Worm (Caenorhabditis elegans) whole organism, L2 larva: ENCODE data around the gene EGAP2.2.

Source experiments
- C34F6.9 ChIP-seq: fragments of 150-350 bp; optimal IDR thresholded peaks from 2 replicates; lab custom pipeline; 2014; ENCODE audit warnings: missing biosample characterization, missing genetic modification characterization
- F13H6.1 ChIP-seq: sonication (generic microtip); optimal IDR thresholded peaks from 2 replicates; lab custom pipeline; 2016; ENCODE audit warnings: missing genetic modification characterization, missing compliant biosample characterization
- Y55F3AM.14 ChIP-seq: fragments of 200-800 bp; sonication (Bioruptor generic); optimal IDR thresholded peaks from 2 replicates; lab custom pipeline; 2018; ENCODE audit warnings: mild to moderate bottlenecking, missing genetic modification characterization, missing compliant biosample characterization
- ZK546.5 ChIP-seq: sonication (generic microtip); optimal IDR thresholded peaks from 2 replicates; lab custom pipeline; 2017; ENCODE audit warnings: missing biosample characterization, missing genetic modification characterization
- alr-1 ChIP-seq: fragments of 150-350 bp; optimal IDR thresholded peaks from 2 replicates; lab custom pipeline; 2014; ENCODE audit warnings: missing biosample characterization, missing genetic modification characterization
- aly-2 ChIP-seq: fragments of 150-350 bp; optimal IDR thresholded peaks from 2 replicates; lab custom pipeline; 2014; ENCODE audit warnings: missing biosample characterization, missing genetic modification characterization
- blmp-1 ChIP-seq: sonication (generic microtip); optimal IDR thresholded peaks from 2 replicates; lab custom pipeline; 2017; ENCODE audit warnings: missing genetic modification characterization, mild to moderate bottlenecking, missing compliant biosample characterization, antibody characterized with exemption, moderate library complexity; ENCODE audit not compliant: insufficient read depth
- ceh-16 ChIP-seq: fragments of 150-350 bp; optimal IDR thresholded peaks from 2 replicates; lab custom pipeline; 2014; ENCODE audit warnings: missing biosample characterization, missing genetic modification characterization
- ceh-82 ChIP-seq: fragments of 150-350 bp; optimal IDR thresholded peaks from 2 replicates; lab custom pipeline; 2014; ENCODE audit warnings: missing biosample characterization, missing genetic modification characterization
- crh-2 ChIP-seq: sonication (generic microtip); optimal IDR thresholded peaks from 2 replicates; lab custom pipeline; 2017; ENCODE audit warnings: missing biosample characterization, missing genetic modification characterization
- elt-1 ChIP-seq: fragments of 150-350 bp; optimal IDR thresholded peaks from 2 replicates; lab custom pipeline; 2014; ENCODE audit warnings: missing biosample characterization, missing genetic modification characterization
- elt-3 ChIP-seq: sonication (generic microtip); optimal IDR thresholded peaks from 2 replicates; lab custom pipeline; 2017; ENCODE audit warnings: missing biosample characterization, missing genetic modification characterization
- fos-1 ChIP-seq: fragments of 150-350 bp; optimal IDR thresholded peaks from 2 replicates; lab custom pipeline; 2014; ENCODE audit warnings: missing biosample characterization, missing genetic modification characterization
- gmeb-1 ChIP-seq: fragments of 150-350 bp; optimal IDR thresholded peaks from 2 replicates; lab custom pipeline; 2014; ENCODE audit warnings: missing biosample characterization, missing genetic modification characterization
- lin-11 ChIP-seq: fragments of 150-350 bp; sonication (generic microtip); optimal IDR thresholded peaks from 2 replicates; lab custom pipeline; 2014; ENCODE audit warnings: missing biosample characterization, missing genetic modification characterization, inconsistent platforms, mixed read lengths
- lin-13 ChIP-seq: fragments of 150-350 bp; optimal IDR thresholded peaks from 2 replicates; lab custom pipeline; 2014; ENCODE audit warnings: missing biosample characterization, missing genetic modification reagents, missing genetic modification characterization
- lsy-2 ChIP-seq, 2 experiments: fragments of 150-350 bp in 1 of 2; sonication (generic microtip) in 1 of 2; optimal IDR thresholded peaks; 2 replicates each; lab custom pipeline; 2014 to 2017; ENCODE audit warnings: missing biosample characterization in 2 of 2, missing genetic modification characterization in 2 of 2
- mab-5 ChIP-seq: fragments of 150-350 bp; optimal IDR thresholded peaks from 2 replicates; lab custom pipeline; 2014; ENCODE audit warnings: missing biosample characterization, missing genetic modification characterization
- mbf-1 ChIP-seq: sonication (generic microtip); optimal IDR thresholded peaks from 2 replicates; lab custom pipeline; 2017; ENCODE audit warnings: missing biosample characterization, missing genetic modification characterization
- nhr-10 ChIP-seq: sonication (generic microtip); optimal IDR thresholded peaks from 2 replicates; lab custom pipeline; 2017; ENCODE audit warnings: missing biosample characterization, missing genetic modification characterization
- nhr-11 ChIP-seq: fragments of 150-350 bp; optimal IDR thresholded peaks from 2 replicates; lab custom pipeline; 2014; ENCODE audit warnings: missing biosample characterization, missing genetic modification characterization
- nhr-12 ChIP-seq: fragments of 150-350 bp; optimal IDR thresholded peaks from 2 replicates; lab custom pipeline; 2014; ENCODE audit warnings: missing biosample characterization, missing genetic modification characterization
- nhr-129 ChIP-seq: fragments of 150-350 bp; optimal IDR thresholded peaks from 2 replicates; lab custom pipeline; 2014; ENCODE audit warnings: missing biosample characterization, missing genetic modification characterization
- nhr-23 ChIP-seq: fragments of 150-350 bp; optimal IDR thresholded peaks from 2 replicates; lab custom pipeline; 2014; ENCODE audit warnings: missing biosample characterization, missing genetic modification reagents, missing genetic modification characterization
- nhr-237 ChIP-seq: fragments of 150-350 bp; optimal IDR thresholded peaks from 2 replicates; lab custom pipeline; 2014; ENCODE audit warnings: missing biosample characterization, missing genetic modification characterization
- nhr-6 ChIP-seq: fragments of 150-350 bp; optimal IDR thresholded peaks from 2 replicates; lab custom pipeline; 2014; ENCODE audit warnings: missing biosample characterization, missing genetic modification characterization
- nhr-77 ChIP-seq: fragments of 150-350 bp; optimal IDR thresholded peaks from 2 replicates; lab custom pipeline; 2014; ENCODE audit warnings: missing biosample characterization, missing genetic modification characterization
- peb-1 ChIP-seq: fragments of 150-350 bp; optimal IDR thresholded peaks from 2 replicates; lab custom pipeline; 2014; ENCODE audit warnings: missing biosample characterization, missing genetic modification characterization
- sem-4 ChIP-seq: fragments of 150-350 bp; optimal IDR thresholded peaks from 2 replicates; lab custom pipeline; 2014; ENCODE audit warnings: missing biosample characterization, missing genetic modification reagents, missing genetic modification characterization
- sma-3 ChIP-seq: sonication (generic microtip); optimal IDR thresholded peaks from 2 replicates; lab custom pipeline; 2016; ENCODE audit warnings: missing genetic modification reagents, missing genetic modification characterization, missing compliant biosample characterization
- sma-9 ChIP-seq, 2 experiments: fragments of 150-350 bp in 1 of 2; sonication (generic microtip) in 1 of 2; optimal IDR thresholded peaks; 2 replicates each; lab custom pipeline; 2014 to 2016; ENCODE audit warnings: missing genetic modification characterization in 2 of 2, mild to moderate bottlenecking in 1 of 2, missing biosample characterization in 1 of 2, missing compliant biosample characterization in 1 of 2, missing genetic modification reagents in 1 of 2, moderate library complexity in 1 of 2
- snpc-4 ChIP-seq: fragments of 150-350 bp; optimal IDR thresholded peaks from 2 replicates; lab custom pipeline; 2014; ENCODE audit warnings: missing biosample characterization, missing genetic modification characterization
- unc-55 ChIP-seq: fragments of 150-350 bp; sonication (generic microtip); optimal IDR thresholded peaks from 3 replicates; lab custom pipeline; 2014; ENCODE audit warnings: missing biosample characterization, missing genetic modification reagents, missing genetic modification characterization
- unc-62 ChIP-seq: fragments of 150-350 bp; optimal IDR thresholded peaks from 2 replicates; lab custom pipeline; 2014; ENCODE audit warnings: missing biosample characterization, missing genetic modification reagents, missing genetic modification characterization
- ztf-1 ChIP-seq: fragments of 200-800 bp; sonication (Bioruptor generic); conservative IDR thresholded peaks from 2 replicates; pipeline ENCODE4 v1.3.6; 2022; ENCODE audit warnings: missing genetic modification characterization, missing compliant biosample characterization
- ztf-4 ChIP-seq: fragments of 150-350 bp; optimal IDR thresholded peaks from 2 replicates; lab custom pipeline; 2014; ENCODE audit warnings: missing biosample characterization, missing genetic modification characterization

EGAP2.2 gene

ce11 chrII:5226309-5226708, 3.4 kb upstream of the EGAP2.2 start:
- peak; percentile 39 for TF ChIP-seq unc-55 (GFP tag; lab: Kevin White, UChicago)
- peak in 1 of 2 experiments; percentile 17 for TF ChIP-seq lsy-2 (tag; optimal IDR thresholded peaks at IDR 0.05; lab: Kevin White, UChicago)
- peak; percentile 20 for TF ChIP-seq C34F6.9 (tag; lab: Kevin White, UChicago)
- peak; percentile 6 for TF ChIP-seq nhr-129
- peak; percentile 24 for TF ChIP-seq mab-5 (tag; lab: Kevin White, UChicago)
- no peak for TF ChIP-seq ztf-1 (GFP tag; lab: Robert Waterston, UW)
- TF ChIP-seq nhr-11, result no peak

ce11 chrII:5227768-5228167, 1.9 kb upstream of the EGAP2.2 start:
- no peak for TF ChIP-seq blmp-1 (tag; lab: Kevin White, UChicago)
- TF ChIP-seq nhr-237, result no peak
- TF ChIP-seq ZK546.5, result no peak
- peak; percentile 28 for TF ChIP-seq unc-55 (GFP tag; lab: Kevin White, UChicago)
- peak; percentile 42 for TF ChIP-seq sma-9 (GFP tag; optimal IDR thresholded peaks at IDR 0.05; lab: Kevin White, UChicago)
- no peak for TF ChIP-seq sma-9 (tag; optimal IDR thresholded peaks at IDR 0.05; lab: Kevin White, UChicago)
- TF ChIP-seq C34F6.9 (tag; lab: Kevin White, UChicago), result peak; percentile 32
- no peak for TF ChIP-seq unc-62 (GFP tag; lab: Kevin White, UChicago)
- TF ChIP-seq crh-2 (tag; lab: Kevin White, UChicago), result peak; percentile 39
- TF ChIP-seq gmeb-1 (tag; lab: Kevin White, UChicago), result peak; percentile 28
- TF ChIP-seq fos-1 (tag; lab: Kevin White, UChicago), result peak; percentile 41
- no peak for TF ChIP-seq elt-3
- TF ChIP-seq F13H6.1 (tag; lab: Kevin White, UChicago), result peak; percentile 67
- no peak for TF ChIP-seq aly-2 (tag; lab: Kevin White, UChicago)
- TF ChIP-seq nhr-129, result peak; percentile 66

- TF ChIP-seq gmeb-1 (tag; lab: Kevin White, UChicago) (no peak), mbf-1 (tag; lab: Kevin White, UChicago) (no peak), snpc-4 (no peak), lin-11 (tag; lab: Kevin White, UChicago) (no peak), ceh-82 (tag; lab: Kevin White, UChicago) (no peak), sem-4 (tag; lab: Kevin White, UChicago) (no peak), ceh-16 (tag; lab: Kevin White, UChicago) (no peak), nhr-23 (tag; lab: Kevin White, UChicago) (no peak), alr-1 (tag; lab: Kevin White, UChicago) (no peak), aly-2 (tag; lab: Kevin White, UChicago) (no peak), peb-1 (tag; lab: Kevin White, UChicago) (no peak)
Observed at ce11 chrII:5228662-5229061, 1.0 kb upstream of the EGAP2.2 start.

ce11 chrII:5231111-5231510, 1.4 kb downstream of the EGAP2.2 start, which contains the start of gene EGAP2.1:
Gene EGAP2.1, plus strand, starts transcription at chrII:5231411.
- TF ChIP-seq lin-13 (GFP tag; lab: Kevin White, UChicago) (no peak), ceh-16 (tag; lab: Kevin White, UChicago) (no peak), ztf-1 (GFP tag; lab: Robert Waterston, UW) (no peak), unc-62 (GFP tag; lab: Kevin White, UChicago) (no peak), C34F6.9 (tag; lab: Kevin White, UChicago) (no peak), elt-1 (no peak), Y55F3AM.14 (no peak), nhr-10 (tag; lab: Kevin White, UChicago) (no peak), nhr-12 (no peak), nhr-77 (tag; lab: Kevin White, UChicago) (no peak), nhr-6 (tag; lab: Kevin White, UChicago) (no peak), peb-1 (tag; lab: Kevin White, UChicago) (no peak), ztf-4 (tag; lab: Kevin White, UChicago) (no peak), elt-3 (no peak), sma-3 (GFP tag; lab: Kevin White, UChicago) (no peak), blmp-1 (tag; lab: Kevin White, UChicago) (no peak), ZK546.5 (no peak)
